Worm (Caenorhabditis elegans) whole organism, early embryonic: ENCODE data around the gene ark-1.

ENCODE experiments used
- F13C5.2 ChIP-seq: sonication (generic microtip); optimal IDR thresholded peaks from 2 replicates; lab custom pipeline; 2017; ENCODE audit warnings: mild to moderate bottlenecking, missing genetic modification characterization, inconsistent platforms, missing compliant biosample characterization
- aly-1 ChIP-seq: sonication (generic microtip); optimal IDR thresholded peaks from 2 replicates; lab custom pipeline; 2016; ENCODE audit warnings: missing genetic modification characterization, missing compliant biosample characterization
- ama-1 ChIP-seq: fragments of 150-350 bp; optimal IDR thresholded peaks from 2 replicates; lab custom pipeline; 2014
- ceh-13 ChIP-seq: fragments of 200-800 bp; sonication (Bioruptor generic); optimal IDR thresholded peaks from 2 replicates; lab custom pipeline; 2018; ENCODE audit warnings: mild to moderate bottlenecking, missing genetic modification characterization, missing compliant biosample characterization
- ceh-36 ChIP-seq: sonication (generic microtip); optimal IDR thresholded peaks from 2 replicates; lab custom pipeline; 2016; ENCODE audit warnings: missing genetic modification characterization, inconsistent platforms, missing compliant biosample characterization
- ets-7 ChIP-seq: sonication (generic microtip); optimal IDR thresholded peaks from 2 replicates; lab custom pipeline; 2016; ENCODE audit warnings: missing genotype, missing genetic modification characterization, missing compliant biosample characterization
- flt-1 ChIP-seq: fragments of 200-800 bp; sonication (Bioruptor generic); IDR thresholded peaks from 2 replicates; pipeline ENCODE4 v1.3.6; 2022; ENCODE audit warnings: missing genetic modification characterization, missing compliant biosample characterization
- hmbx-1 ChIP-seq: sonication (generic microtip); optimal IDR thresholded peaks from 2 replicates; lab custom pipeline; 2016; ENCODE audit warnings: mild to moderate bottlenecking, missing genetic modification characterization, missing compliant biosample characterization
- hmg-4 ChIP-seq: fragments of 200-800 bp; sonication (Bioruptor generic); optimal IDR thresholded peaks from 2 replicates; lab custom pipeline; 2018; ENCODE audit warnings: mild to moderate bottlenecking, missing genetic modification characterization, missing compliant biosample characterization
- hnd-1 ChIP-seq: sonication (generic microtip); optimal IDR thresholded peaks from 2 replicates; lab custom pipeline; 2016; ENCODE audit warnings: missing genetic modification characterization, missing compliant biosample characterization
- tbx-11 ChIP-seq: fragments of 200-800 bp; sonication (Bioruptor generic); IDR thresholded peaks from 2 replicates; pipeline ENCODE4 v1.3.6; 2022; ENCODE audit warnings: missing genetic modification characterization, missing compliant biosample characterization
- tbx-37 ChIP-seq: fragments of 200-800 bp; sonication (Bioruptor generic); conservative IDR thresholded peaks from 2 replicates; pipeline ENCODE4 v1.3.6; 2022; ENCODE audit warnings: missing genetic modification reagents, missing genetic modification characterization, missing compliant biosample characterization
- tra-4 ChIP-seq: sonication (generic microtip); optimal IDR thresholded peaks from 2 replicates; lab custom pipeline; 2017; ENCODE audit warnings: missing genetic modification characterization, missing compliant biosample characterization

DNA sequence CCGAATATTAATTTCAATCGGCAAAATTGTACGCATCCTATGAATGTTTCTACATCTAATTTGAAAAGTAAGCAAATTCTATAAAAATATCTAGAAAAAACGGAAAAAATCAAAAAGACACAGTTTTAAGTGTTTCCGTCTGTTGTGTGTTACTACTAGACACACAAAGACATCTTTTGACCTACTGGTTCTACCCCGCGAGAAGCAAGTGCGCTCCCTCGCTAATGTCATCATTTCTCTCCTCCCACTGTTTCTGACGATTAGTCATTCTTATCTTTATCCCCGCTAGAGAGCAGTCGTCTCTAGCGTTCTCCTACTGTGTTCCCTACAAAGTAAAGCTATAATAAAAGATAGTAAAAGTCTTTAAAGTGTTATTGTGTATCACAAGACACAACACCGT, 12.9 kb downstream of the ark-1 start:
- TF ChIP-seq aly-1 (tag; lab: Kevin White, UChicago), result no peak
- TF ChIP-seq ama-1 (lab: Kevin White, UChicago), result no peak
- TF ChIP-seq hmg-4 (GFP tag; lab: Kevin White, UChicago), result no peak
- no peak for TF ChIP-seq hmbx-1 (tag; lab: Kevin White, UChicago)
- no peak for TF ChIP-seq tra-4
- TF ChIP-seq tbx-37, result no peak
- TF ChIP-seq F13C5.2 (tag; lab: Kevin White, UChicago), result no peak
- TF ChIP-seq ceh-13 (GFP tag; lab: Kevin White, UChicago), result no peak
- TF ChIP-seq ets-7 (tag; lab: Kevin White, UChicago), result no peak
- no peak for TF ChIP-seq hnd-1
- no peak for TF ChIP-seq ceh-36
- no peak for TF ChIP-seq tbx-11 (GFP tag; lab: Robert Waterston, UW)
- TF ChIP-seq flt-1 (GFP tag; lab: Robert Waterston, UW), result no peak
